Fruit fly (Drosophila melanogaster): ENCODE measurements around the gene CG14022.

DNA sequence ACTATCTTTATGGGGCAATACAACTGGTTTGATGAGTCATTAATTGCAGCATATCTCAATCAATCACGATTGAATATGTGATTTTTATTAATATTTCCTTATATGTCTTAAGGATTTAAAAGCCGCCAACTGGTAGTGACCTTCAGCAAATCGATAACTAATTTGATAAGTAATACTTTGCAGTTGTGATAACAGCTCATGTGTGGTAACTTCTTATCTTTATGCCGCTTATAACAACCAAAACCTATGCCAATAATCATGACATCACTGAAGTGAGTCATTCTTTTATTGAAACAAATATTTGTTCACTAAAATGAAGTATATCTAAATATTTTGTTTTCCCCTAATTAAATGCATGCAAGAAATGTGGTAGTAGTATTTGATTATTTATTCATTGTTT, 42.8 kb downstream of the CG14022 start:
- no peak for TF ChIP-seq Sox14 (GFP tag; optimal IDR thresholded peaks at IDR 0.05)
- no peak for TF ChIP-seq CG3919 (GFP tag; optimal IDR thresholded peaks at IDR 0.05)
- TF ChIP-seq Sox102F (GFP tag; optimal IDR thresholded peaks at IDR 0.05) = no peak
- no peak for TF ChIP-seq CG6854 (GFP tag; optimal IDR thresholded peaks at IDR 0.05)
- TF ChIP-seq esn (GFP tag; optimal IDR thresholded peaks at IDR 0.05) = no peak
- no peak for TF ChIP-seq CG3032 (tag; optimal IDR thresholded peaks at IDR 0.05)
